Fruit fly (Drosophila melanogaster) whole organism, wandering third instar larva: ENCODE results near the gene CAH6.

Experiments used
- Abd-B ChIP-seq: fragments of >200 bp; optimal IDR thresholded peaks from 2 replicates; lab custom pipeline; 2017; ENCODE audit warnings: missing biosample characterization, missing genetic modification characterization
- CG9705 ChIP-seq: fragments of 200-800 bp; sonication (Bioruptor generic); optimal IDR thresholded peaks from 2 replicates; lab custom pipeline; 2018; ENCODE audit warnings: missing biosample characterization, mild to moderate bottlenecking, missing genetic modification characterization
- CrebA ChIP-seq: fragments of 200-800 bp; sonication (Bioruptor generic); optimal IDR thresholded peaks from 2 replicates; lab custom pipeline; 2016; ENCODE audit warnings: missing biosample characterization, mild to moderate bottlenecking, missing genetic modification characterization, borderline replicate concordance
- Dfd ChIP-seq: fragments of >200 bp; optimal IDR thresholded peaks from 2 replicates; lab custom pipeline; 2017; ENCODE audit warnings: missing biosample characterization, missing genetic modification characterization
- Dif ChIP-seq: fragments of 200-275, 200-300 bp; sonication (Bioruptor generic); optimal IDR thresholded peaks from 2 replicates; lab custom pipeline; 2018; ENCODE audit warnings: missing biosample characterization, missing genetic modification characterization; ENCODE audit not compliant: partially characterized antibody
- GATAd ChIP-seq: sonication (Bioruptor generic); optimal IDR thresholded peaks from 2 replicates; lab custom pipeline; 2016; ENCODE audit warnings: missing biosample characterization, missing genetic modification characterization
- HLH106 ChIP-seq: fragments of 200-800 bp; optimal IDR thresholded peaks from 3 replicates; lab custom pipeline; 2019; ENCODE audit warnings: missing biosample characterization, mild to moderate bottlenecking, missing genetic modification characterization, moderate library complexity
- Hnf4 ChIP-seq: fragments of 200-800 bp; sonication (Bioruptor generic); optimal IDR thresholded peaks from 2 replicates; lab custom pipeline; 2016; ENCODE audit warnings: missing biosample characterization, mild to moderate bottlenecking, missing genetic modification characterization
- Hr78 ChIP-seq: fragments of >200 bp; optimal IDR thresholded peaks from 2 replicates; lab custom pipeline; 2017; ENCODE audit warnings: missing biosample characterization, missing genetic modification characterization
- Hr83 ChIP-seq: fragments of 200-300 bp; sonication (Bioruptor generic); optimal IDR thresholded peaks from 2 replicates; lab custom pipeline; 2016; ENCODE audit warnings: missing biosample characterization, mild to moderate bottlenecking, missing genetic modification characterization, moderate library complexity; ENCODE audit not compliant: poor library complexity, severe bottlenecking
- Jra ChIP-seq: sonication (Bioruptor generic); optimal IDR thresholded peaks from 2 replicates; lab custom pipeline; 2016; ENCODE audit warnings: missing biosample characterization, missing genetic modification characterization
- Mio ChIP-seq: sonication (Bioruptor generic); optimal IDR thresholded peaks from 2 replicates; lab custom pipeline; 2016; ENCODE audit warnings: missing biosample characterization, missing genetic modification characterization
- Myc ChIP-seq: fragments of >200 bp; optimal IDR thresholded peaks from 2 replicates; lab custom pipeline; 2017
- N ChIP-seq: fragments of >200 bp; optimal IDR thresholded peaks from 2 replicates; lab custom pipeline; 2018; ENCODE audit warnings: missing biosample characterization, missing external identifiers, missing genetic modification characterization
- OdsH ChIP-seq: fragments of 200-800 bp; sonication (Bioruptor generic); optimal IDR thresholded peaks from 2 replicates; lab custom pipeline; 2016; ENCODE audit warnings: missing biosample characterization, mild to moderate bottlenecking, missing genetic modification characterization
- Rel ChIP-seq, 2 experiments: fragments of 200-800 bp; sonication (Bioruptor generic) in 1 of 2; optimal IDR thresholded peaks; 2 replicates in 1 of 2; 3 replicates in 1 of 2; lab custom pipeline; 2016 to 2019; ENCODE audit warnings: mild to moderate bottlenecking in 2 of 2, missing biosample characterization in 2 of 2, missing genetic modification characterization in 2 of 2, moderate library complexity in 1 of 2
- Sp1 ChIP-seq: fragments of 200-800 bp; sonication (Bioruptor generic); optimal IDR thresholded peaks from 3 replicates; lab custom pipeline; 2019; ENCODE audit warnings: missing biosample characterization, mild to moderate bottlenecking, missing genetic modification characterization, moderate library complexity
- Vsx2 ChIP-seq: fragments of 200-300, 225-300 bp; sonication (Bioruptor generic); optimal IDR thresholded peaks from 2 replicates; lab custom pipeline; 2018; ENCODE audit warnings: missing biosample characterization, missing genetic modification characterization; ENCODE audit not compliant: partially characterized antibody
- br ChIP-seq: fragments of 200-800 bp; sonication (Bioruptor generic); optimal IDR thresholded peaks from 2 replicates; lab custom pipeline; 2016; ENCODE audit warnings: missing biosample characterization, missing genetic modification characterization
- brk ChIP-seq: fragments of 200-800 bp; sonication (Bioruptor generic); optimal IDR thresholded peaks from 2 replicates; lab custom pipeline; 2016; ENCODE audit warnings: missing biosample characterization, mild to moderate bottlenecking, missing genetic modification characterization
- dl ChIP-seq, 2 experiments: fragments of 175-275, 200-275 bp in 1 of 2; fragments of 200-275 bp in 1 of 2; sonication (Bioruptor generic); optimal IDR thresholded peaks; lab custom pipeline; 2018; ENCODE audit warnings: mild to moderate bottlenecking in 2 of 2, missing biosample characterization in 2 of 2, missing genetic modification characterization in 2 of 2, moderate library complexity in 2 of 2; ENCODE audit not compliant: partially characterized antibody in 2 of 2, insufficient read depth in 1 of 2
- dsf ChIP-seq: sonication (Bioruptor generic); optimal IDR thresholded peaks from 2 replicates; lab custom pipeline; 2016; ENCODE audit warnings: missing biosample characterization, missing genetic modification characterization, borderline replicate concordance
- foxo ChIP-seq, 2 experiments: fragments of 200-800 bp; sonication (Bioruptor generic); optimal IDR thresholded peaks; 2 replicates in 1 of 2; 3 replicates in 1 of 2; lab custom pipeline; 2016 to 2017; ENCODE audit warnings: missing biosample characterization in 2 of 2, missing genetic modification characterization in 2 of 2
- fru ChIP-seq: fragments of 200-800 bp; sonication (Bioruptor generic); optimal IDR thresholded peaks from 3 replicates; lab custom pipeline; 2016; ENCODE audit warnings: missing biosample characterization, mild to moderate bottlenecking, missing genetic modification characterization
- h ChIP-seq: fragments of 200-800 bp; sonication (Bioruptor generic); optimal IDR thresholded peaks from 3 replicates; lab custom pipeline; 2016; ENCODE audit warnings: missing biosample characterization, mild to moderate bottlenecking, missing genetic modification characterization
- jim ChIP-seq: fragments of 175-275, 200-325 bp; sonication (Bioruptor generic); optimal IDR thresholded peaks from 2 replicates; lab custom pipeline; 2016; ENCODE audit warnings: missing biosample characterization, mild to moderate bottlenecking, missing genetic modification characterization
- lola ChIP-seq: fragments of >200 bp; optimal IDR thresholded peaks from 2 replicates; lab custom pipeline; 2017; ENCODE audit warnings: missing biosample characterization, missing genetic modification characterization
- pan ChIP-seq: fragments of >200 bp; optimal IDR thresholded peaks from 2 replicates; lab custom pipeline; 2017
- rgr ChIP-seq: fragments of 200-800 bp; sonication (Bioruptor generic); optimal IDR thresholded peaks from 3 replicates; lab custom pipeline; 2016; ENCODE audit warnings: missing biosample characterization, mild to moderate bottlenecking, missing genetic modification characterization
- sage ChIP-seq: fragments of 200-800 bp; sonication (Bioruptor generic); optimal IDR thresholded peaks from 2 replicates; lab custom pipeline; 2016; ENCODE audit warnings: missing biosample characterization, mild to moderate bottlenecking, missing genetic modification characterization
- tai ChIP-seq: sonication (Bioruptor generic); optimal IDR thresholded peaks from 2 replicates; lab custom pipeline; 2016; ENCODE audit warnings: missing biosample characterization, missing genetic modification characterization
- usp ChIP-seq: fragments of >200 bp; optimal IDR thresholded peaks from 2 replicates; lab custom pipeline; 2017; ENCODE audit warnings: missing biosample characterization, missing genetic modification characterization
- woc ChIP-seq: sonication (Bioruptor generic); optimal IDR thresholded peaks from 2 replicates; lab custom pipeline; 2016; ENCODE audit warnings: missing biosample characterization, mild to moderate bottlenecking, missing genetic modification characterization

The CAH6 gene

dm6 chr3R:31257299-31257698, at the start of gene CAH6:
Gene CAH6, plus strand, starts transcription at chr3R:31257599.
- no peak for TF ChIP-seq Sp1 (GFP tag; lab: Kevin White, UChicago)
- no peak for TF ChIP-seq Hnf4
- TF ChIP-seq tai (GFP tag; lab: Kevin White, UChicago): no peak
- no peak for TF ChIP-seq Abd-B
- TF ChIP-seq Vsx2 (GFP tag; lab: Kevin White, UChicago): no peak
- TF ChIP-seq foxo (GFP tag; optimal IDR thresholded peaks at IDR 0.05; lab: Kevin White, UChicago): no peak
- TF ChIP-seq Dfd (GFP tag; lab: Kevin White, UChicago): no peak

- no peak for TF ChIP-seq Rel (GFP tag; optimal IDR thresholded peaks at IDR 0.05; lab: Kevin White, UChicago)
- no peak for TF ChIP-seq Rel (tag; optimal IDR thresholded peaks at IDR 0.05; lab: Kevin White, UChicago)
- no peak for TF ChIP-seq Myc (lab: Kevin White, UChicago)
- TF ChIP-seq fru (GFP tag; lab: Kevin White, UChicago): no peak
- TF ChIP-seq woc (GFP tag; lab: Kevin White, UChicago): no peak
- TF ChIP-seq pan (lab: Kevin White, UChicago): no peak
- TF ChIP-seq OdsH (GFP tag; lab: Kevin White, UChicago): no peak
- TF ChIP-seq Vsx2 (GFP tag; lab: Kevin White, UChicago): no peak
- TF ChIP-seq Mio (GFP tag; lab: Kevin White, UChicago): no peak
Observed at dm6 chr3R:31210630-31211029, 46.8 kb upstream of the CAH6 start, which contains the start of gene chp. Gene chp, minus strand, starts transcription at chr3R:31210730.

- TF ChIP-seq Hnf4 (no peak), Myc (lab: Kevin White, UChicago) (peak; percentile 59)
Observed at dm6 chr3R:31213227-31213626, 44.2 kb upstream of the CAH6 start, which contains the start of the genes Zwilch and CG1542. Gene Zwilch, minus strand, starts transcription at chr3R:31213376. Gene CG1542, plus strand, starts transcription at chr3R:31213458.

- TF ChIP-seq Rel (GFP tag; optimal IDR thresholded peaks at IDR 0.05; lab: Kevin White, UChicago) (no peak), Rel (tag; optimal IDR thresholded peaks at IDR 0.05; lab: Kevin White, UChicago) (peak; percentile 45), Hr83 (GFP tag; lab: Kevin White, UChicago) (peak; percentile 80), HLH106 (peak; percentile 36), Myc (lab: Kevin White, UChicago) (peak; percentile 27), usp (GFP tag; lab: Kevin White, UChicago) (no peak)
- TF ChIP-seq, all 38 proteins: peak for 4
Observed at dm6 chr3R:31215830-31216229, 41.6 kb upstream of the CAH6 start, which contains the start of gene CG15561. Gene CG15561, minus strand, starts transcription at chr3R:31215942.

- no peak for TF ChIP-seq Rel (GFP tag; optimal IDR thresholded peaks at IDR 0.05; lab: Kevin White, UChicago)
- peak; percentile 28 for TF ChIP-seq Rel (tag; optimal IDR thresholded peaks at IDR 0.05; lab: Kevin White, UChicago)
- no peak for TF ChIP-seq foxo (GFP tag; optimal IDR thresholded peaks at IDR 0.05; lab: Kevin White, UChicago)
- peak; percentile 51 for TF ChIP-seq Myc (lab: Kevin White, UChicago)
- no peak for TF ChIP-seq CrebA
- TF ChIP-seq Dif (GFP tag; lab: Kevin White, UChicago): no peak
- TF ChIP-seq jim (GFP tag; lab: Kevin White, UChicago): no peak
- TF ChIP-seq dsf (GFP tag; lab: Kevin White, UChicago): no peak
- TF ChIP-seq br: no peak
- TF ChIP-seq GATAd (GFP tag; lab: Kevin White, UChicago): no peak
- peak; percentile 6 for TF ChIP-seq Sp1 (GFP tag; lab: Kevin White, UChicago)
Observed at dm6 chr3R:31218214-31218876, 39.1 kb upstream of the CAH6 start.

- TF ChIP-seq br (peak; percentile 40), CrebA (no peak), sage (no peak), woc (GFP tag; lab: Kevin White, UChicago) (no peak), brk (GFP tag; lab: Kevin White, UChicago) (no peak), rgr (GFP tag; lab: Kevin White, UChicago) (peak; percentile 31), h (GFP tag; lab: Kevin White, UChicago) (peak; percentile 59), lola (GFP tag; lab: Kevin White, UChicago) (no peak), Dif (GFP tag; lab: Kevin White, UChicago) (no peak), jim (GFP tag; lab: Kevin White, UChicago) (no peak), N (GFP tag; lab: Kevin White, UChicago) (peak; percentile 95), CG9705 (GFP tag; lab: Kevin White, UChicago) (no peak), Hr78 (GFP tag; lab: Kevin White, UChicago) (peak; percentile 14), fru (GFP tag; lab: Kevin White, UChicago) (no peak), dl (GFP tag; optimal IDR thresholded peaks at IDR 0.05; lab: Kevin White, UChicago; ENCODE audit: insufficient read depth in 1 of 2, partially characterized antibody in 2 of 2) (peak; percentile 16 to 47), Sp1 (GFP tag; lab: Kevin White, UChicago) (peak; percentile 75), Rel (GFP tag; optimal IDR thresholded peaks at IDR 0.05; lab: Kevin White, UChicago) (no peak), Rel (tag; optimal IDR thresholded peaks at IDR 0.05; lab: Kevin White, UChicago) (peak; percentile 61), Jra (GFP tag; lab: Kevin White, UChicago) (no peak), foxo (GFP tag; optimal IDR thresholded peaks at IDR 0.05; lab: Kevin White, UChicago) (peak in 1 of 2 experiments; percentile 30), Mio (GFP tag; lab: Kevin White, UChicago) (no peak)
Observed at dm6 chr3R:31218997-31219992, 38.1 kb upstream of the CAH6 start, which contains the start of gene ATPsynC. Gene ATPsynC, minus strand, starts transcription at chr3R:31219630.
